Worm (Caenorhabditis elegans) whole organism, L4 larva: ENCODE measurements around the gene F08F3.4.

Experiments used
- D1046.2 ChIP-seq: fragments of 200-800 bp; sonication (Bioruptor generic); IDR thresholded peaks from 2 replicates; pipeline ENCODE4 v1.3.6; 2022; ENCODE audit warnings: missing genetic modification characterization, missing compliant biosample characterization
- F37D6.2 ChIP-seq: sonication (generic microtip); optimal IDR thresholded peaks from 2 replicates; lab custom pipeline; 2016; ENCODE audit warnings: mild to moderate bottlenecking, missing genetic modification characterization, missing compliant biosample characterization
- T20F7.1 ChIP-seq: fragments of 200-800 bp; sonication (Bioruptor generic); optimal IDR thresholded peaks from 2 replicates; lab custom pipeline; 2018; ENCODE audit warnings: mild to moderate bottlenecking, missing genetic modification characterization, missing compliant biosample characterization
- Y105C5A.15 ChIP-seq: fragments of 200-800 bp; sonication (Bioruptor generic); IDR thresholded peaks from 2 replicates; pipeline ENCODE4 v1.3.6; 2022; ENCODE audit warnings: missing genetic modification characterization, missing compliant biosample characterization
- aha-1 ChIP-seq: fragments of 150-350 bp; peaks from one replicate; lab custom pipeline; 2014; ENCODE audit warnings: missing biosample characterization, missing genetic modification characterization
- ceh-32 ChIP-seq: sonication (generic microtip); optimal IDR thresholded peaks from 2 replicates; lab custom pipeline; 2016; ENCODE audit warnings: mild to moderate bottlenecking, missing genetic modification characterization, missing compliant biosample characterization; ENCODE audit not compliant: poor library complexity
- ceh-44 ChIP-seq: fragments of 200-800 bp; sonication (Bioruptor generic); IDR thresholded peaks from 2 replicates; pipeline ENCODE4 v1.3.6; 2022; ENCODE audit warnings: missing genetic modification reagents, missing genetic modification characterization, missing compliant biosample characterization
- daf-16 ChIP-seq, 3 experiments: sonication (generic microtip); optimal IDR thresholded peaks; 2 replicates each; lab custom pipeline; 2016 to 2017; ENCODE audit warnings: missing genetic modification characterization in 3 of 3, missing genetic modification reagents in 3 of 3, mild to moderate bottlenecking in 2 of 3, missing compliant biosample characterization in 2 of 3, missing biosample characterization in 1 of 3, moderate library complexity in 1 of 3
- dve-1 ChIP-seq: sonication (generic microtip); optimal IDR thresholded peaks from 2 replicates; lab custom pipeline; 2017; ENCODE audit warnings: antibody characterized with exemption, mild to moderate bottlenecking, missing genetic modification characterization, missing compliant biosample characterization; ENCODE audit not compliant: insufficient read depth
- fkh-10 ChIP-seq: fragments of 150-350 bp; optimal IDR thresholded peaks from 2 replicates; lab custom pipeline; 2014; ENCODE audit warnings: missing biosample characterization, missing genetic modification reagents, missing genetic modification characterization
- mdt-29 ChIP-seq: fragments of 200-800 bp; sonication (Bioruptor generic); IDR thresholded peaks from 2 replicates; pipeline ENCODE4 v1.3.6; 2022; ENCODE audit warnings: missing genetic modification reagents, missing genetic modification characterization, missing compliant biosample characterization
- mxl-2 ChIP-seq: fragments of 200-800 bp; sonication (Bioruptor generic); conservative IDR thresholded peaks from 2 replicates; pipeline ENCODE4 v1.3.6; 2022; ENCODE audit warnings: missing genetic modification reagents, missing genetic modification characterization, missing compliant biosample characterization
- nhr-102 ChIP-seq: sonication (generic microtip); optimal IDR thresholded peaks from 2 replicates; lab custom pipeline; 2016; ENCODE audit warnings: mild to moderate bottlenecking, missing genetic modification characterization, moderate library complexity, missing compliant biosample characterization
- nhr-111 ChIP-seq: fragments of 200-800 bp; sonication (Bioruptor generic); optimal IDR thresholded peaks from 2 replicates; lab custom pipeline; 2018; ENCODE audit warnings: mild to moderate bottlenecking, missing genetic modification characterization, missing compliant biosample characterization
- nhr-41 ChIP-seq: fragments of 200-800 bp; sonication (Bioruptor generic); IDR thresholded peaks from 2 replicates; pipeline ENCODE4 v1.3.6; 2022; ENCODE audit warnings: missing genetic modification reagents, missing genetic modification characterization, missing compliant biosample characterization
- nhr-48 ChIP-seq: sonication (generic microtip); optimal IDR thresholded peaks from 2 replicates; lab custom pipeline; 2016; ENCODE audit warnings: mild to moderate bottlenecking, missing genetic modification characterization, missing compliant biosample characterization
- nhr-6 ChIP-seq: fragments of 150-350 bp; optimal IDR thresholded peaks from 2 replicates; lab custom pipeline; 2014; ENCODE audit warnings: missing biosample characterization, missing genetic modification characterization
- sdz-12 ChIP-seq: fragments of 200-800 bp; sonication (Bioruptor generic); optimal IDR thresholded peaks from 2 replicates; lab custom pipeline; 2018; ENCODE audit warnings: mild to moderate bottlenecking, missing genetic modification characterization, missing compliant biosample characterization
- set-16 ChIP-seq: fragments of 200-800 bp; sonication (Bioruptor generic); IDR thresholded peaks from 2 replicates; pipeline ENCODE4 v1.3.6; 2022; ENCODE audit warnings: missing genetic modification reagents, missing genetic modification characterization, missing compliant biosample characterization
- unc-39 ChIP-seq: sonication (generic microtip); optimal IDR thresholded peaks from 2 replicates; lab custom pipeline; 2017; ENCODE audit warnings: missing biosample characterization, missing genetic modification characterization
- zip-2 ChIP-seq: fragments of 150-350 bp; optimal IDR thresholded peaks from 2 replicates; lab custom pipeline; 2014; ENCODE audit warnings: missing biosample characterization, missing genetic modification characterization

F08F3.4 gene

DNA sequence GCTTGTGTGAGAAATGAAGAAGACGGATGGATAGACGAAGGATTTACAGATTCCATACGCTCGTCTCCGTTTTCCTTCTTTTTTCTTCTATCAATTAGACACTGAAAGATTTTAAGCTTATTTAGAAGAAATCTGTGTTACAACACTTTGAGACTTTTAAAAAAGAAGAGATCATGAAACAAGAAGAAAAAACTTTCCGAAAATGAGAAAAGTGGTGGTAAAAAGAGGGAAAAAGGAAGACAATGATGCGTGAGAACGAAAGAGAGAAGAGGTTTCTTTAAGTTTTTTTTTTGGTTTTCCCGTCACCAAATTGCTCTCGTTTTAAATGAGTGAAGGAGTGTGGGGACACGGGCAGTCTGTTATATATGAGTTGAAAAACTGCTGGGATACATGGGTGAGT lies 42.9 kb downstream of the F08F3.4 start, which contains the start of gene glc-3:
Gene glc-3, minus strand, starts transcription at position 101 of the 400 bp plus-strand sequence.
- TF ChIP-seq D1046.2 (GFP tag; lab: Robert Waterston, UW) (no peak), mdt-29 (no peak), fkh-10 (GFP tag; lab: Kevin White, UChicago) (no peak), nhr-48 (tag; lab: Kevin White, UChicago) (no peak), set-16 (no peak), ceh-44 (GFP tag; lab: Robert Waterston, UW) (no peak), dve-1 (tag; lab: Kevin White, UChicago) (no peak), mxl-2 (GFP tag; lab: Robert Waterston, UW) (no peak), ceh-32 (tag; lab: Kevin White, UChicago) (no peak), Y105C5A.15 (GFP tag; lab: Robert Waterston, UW) (no peak), unc-39 (tag; lab: Kevin White, UChicago) (no peak), zip-2 (tag; lab: Kevin White, UChicago) (no peak), T20F7.1 (no peak), nhr-6 (tag; lab: Kevin White, UChicago) (no peak), nhr-41 (no peak), F37D6.2 (tag; lab: Kevin White, UChicago) (no peak), nhr-102 (tag; lab: Kevin White, UChicago) (no peak)

DNA sequence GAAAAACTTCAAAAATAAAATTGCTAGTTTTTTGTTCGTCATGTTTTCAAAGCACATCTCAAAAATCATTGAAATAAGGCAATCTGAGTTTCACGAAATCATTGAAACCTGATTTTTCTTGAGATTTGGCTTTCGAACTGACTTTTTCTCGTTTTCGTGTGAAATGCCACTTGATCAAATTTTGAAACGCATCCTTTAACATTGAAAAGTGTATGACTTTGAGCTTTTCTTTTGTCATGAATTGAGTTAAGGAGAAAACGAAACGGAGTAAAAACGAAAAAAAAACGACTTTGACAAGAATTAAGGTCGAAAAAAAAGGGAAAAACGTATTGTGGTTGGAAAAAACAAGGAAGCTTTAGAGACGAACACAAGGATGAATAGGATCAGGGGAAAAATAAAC lies 44.2 kb downstream of the F08F3.4 start:
- no peak for TF ChIP-seq nhr-111 (GFP tag; lab: Kevin White, UChicago)
- peak; percentile 74 for TF ChIP-seq fkh-10 (GFP tag; lab: Kevin White, UChicago)

DNA sequence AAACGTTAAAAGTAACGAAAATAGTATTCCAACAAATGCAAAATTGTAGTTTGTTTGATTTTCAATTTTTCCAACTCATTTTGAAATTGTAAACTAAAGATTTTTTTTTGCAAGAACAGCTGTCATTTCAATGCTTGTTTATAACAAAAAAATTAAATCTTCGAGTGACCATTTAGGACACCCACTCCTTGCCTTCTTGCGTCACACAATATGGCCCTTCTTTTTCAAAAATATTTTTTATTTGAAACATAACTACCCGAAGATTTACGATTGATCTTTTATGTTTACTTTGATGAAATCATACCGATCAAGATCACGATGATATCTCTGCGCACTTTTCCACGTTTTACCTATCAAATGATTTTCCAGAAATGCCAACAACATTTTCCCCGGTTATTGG lies 49.1 kb downstream of the F08F3.4 start, which contains the start of gene ZC317.2:
Gene ZC317.2, plus strand, starts transcription at position 301 of the 400 bp plus-strand sequence.
- TF ChIP-seq aha-1 (tag; lab: Kevin White, UChicago) (peak; percentile 53), sdz-12 (no peak), daf-16 (GFP tag; optimal IDR thresholded peaks at IDR 0.05; lab: Kevin White, UChicago) (no peak), daf-16 (tag; optimal IDR thresholded peaks at IDR 0.05; lab: Kevin White, UChicago) (no peak)
